Fruit fly (Drosophila melanogaster) whole organism, embryonic: ENCODE results near the gene EloB.

Source experiments
- ATbp ChIP-seq: fragments of 200-800 bp; sonication (Bioruptor generic); optimal IDR thresholded peaks from 2 replicates; lab custom pipeline; 2017; ENCODE audit warnings: missing biosample characterization, mild to moderate bottlenecking, missing genetic modification characterization, missing genetic modification reagents
- Abd-B ChIP-seq: fragments of 200-800 bp; sonication (Bioruptor generic); optimal IDR thresholded peaks from 2 replicates; lab custom pipeline; 2018; ENCODE audit warnings: missing biosample characterization, mild to moderate bottlenecking, missing genetic modification characterization, moderate library complexity
- BtbVII ChIP-seq: fragments of 200-800 bp; sonication (Bioruptor generic); optimal IDR thresholded peaks from 3 replicates; lab custom pipeline; 2017; ENCODE audit warnings: missing biosample characterization, mild to moderate bottlenecking, missing genetic modification characterization
- CG10274 ChIP-seq: fragments of 200-800 bp; sonication (Bioruptor generic); optimal IDR thresholded peaks from 3 replicates; lab custom pipeline; 2017; ENCODE audit warnings: missing biosample characterization, mild to moderate bottlenecking, missing genetic modification characterization
- CG10321 ChIP-seq: fragments of 200-800 bp; sonication (Bioruptor generic); IDR thresholded peaks from 2 replicates; pipeline ENCODE4 v1.3.6; 2022; ENCODE audit warnings: missing biosample characterization, missing genetic modification characterization
- CG11085 ChIP-seq: fragments of 200-800 bp; sonication (Bioruptor generic); IDR thresholded peaks from 2 replicates; pipeline ENCODE4 v1.3.6; 2022; ENCODE audit warnings: missing biosample characterization, missing genetic modification characterization
- CG12155 ChIP-seq: fragments of 200-800 bp; sonication (Bioruptor generic); optimal IDR thresholded peaks from 3 replicates; lab custom pipeline; 2016; ENCODE audit warnings: missing biosample characterization, missing genetic modification characterization
- CG16779 ChIP-seq: fragments of 200-800 bp; sonication (Bioruptor generic); IDR thresholded peaks from 2 replicates; pipeline ENCODE4 v1.3.6; 2022; ENCODE audit warnings: missing biosample characterization, missing genetic modification characterization
- CG17328 ChIP-seq: fragments of 200-800 bp; sonication (Bioruptor generic); IDR thresholded peaks from 2 replicates; pipeline ENCODE4 v1.3.6; 2022; ENCODE audit warnings: missing biosample characterization, missing genetic modification characterization
- CG17361 ChIP-seq: fragments of 200-800 bp; sonication (Bioruptor generic); IDR thresholded peaks from 3 replicates; pipeline ENCODE4 v1.3.6; 2022; ENCODE audit warnings: missing biosample characterization, missing genetic modification characterization
- CG18011 ChIP-seq: fragments of 200-800 bp; sonication (Bioruptor generic); optimal IDR thresholded peaks from 2 replicates; lab custom pipeline; 2017; ENCODE audit warnings: missing biosample characterization, missing genetic modification characterization, mild to moderate bottlenecking, moderate library complexity, missing genotype
- CG18476 ChIP-seq: fragments of 200-800 bp; sonication (Bioruptor generic); optimal IDR thresholded peaks from 2 replicates; lab custom pipeline; 2016; ENCODE audit warnings: missing biosample characterization, mild to moderate bottlenecking, missing genetic modification characterization
- CG18599 ChIP-seq: fragments of 200-800 bp; sonication (Bioruptor generic); optimal IDR thresholded peaks from 3 replicates; lab custom pipeline; 2017; ENCODE audit warnings: missing biosample characterization, missing genetic modification characterization, mild to moderate bottlenecking, moderate library complexity, missing genetic modification reagents
- CG2116 ChIP-seq: fragments of 200-800 bp; sonication (Bioruptor generic); optimal IDR thresholded peaks from 3 replicates; lab custom pipeline; 2018; ENCODE audit warnings: missing biosample characterization, mild to moderate bottlenecking, missing genetic modification characterization
- CG2712 ChIP-seq: fragments of 200-800 bp; optimal IDR thresholded peaks from 3 replicates; lab custom pipeline; 2019; ENCODE audit warnings: missing biosample characterization, mild to moderate bottlenecking, missing genetic modification characterization, moderate library complexity
- CG34224 ChIP-seq: fragments of 200-800 bp; sonication (Bioruptor generic); IDR thresholded peaks from 3 replicates; pipeline ENCODE4 v1.3.6; 2022; ENCODE audit warnings: missing biosample characterization, missing genetic modification characterization; ENCODE audit not compliant: partially characterized antibody
- CG4730 ChIP-seq: fragments of 200-800 bp; sonication (Bioruptor generic); IDR thresholded peaks from 2 replicates; pipeline ENCODE4 v1.3.6; 2022; ENCODE audit warnings: missing biosample characterization, missing genetic modification characterization
- CG4854 ChIP-seq: fragments of 200-800 bp; sonication (Bioruptor generic); optimal IDR thresholded peaks from 2 replicates; lab custom pipeline; 2016; ENCODE audit warnings: missing biosample characterization, missing genetic modification characterization, inconsistent platforms
- CG6689 ChIP-seq: fragments of 200-800 bp; sonication (Bioruptor generic); IDR thresholded peaks from 2 replicates; pipeline ENCODE4 v1.3.6; 2022; ENCODE audit warnings: missing biosample characterization, missing genetic modification characterization
- CG7372 ChIP-seq: fragments of 200-800 bp; sonication (Bioruptor generic); IDR thresholded peaks from 2 replicates; pipeline ENCODE4 v1.3.6; 2022; ENCODE audit warnings: missing biosample characterization, missing genetic modification characterization
- CG7987 ChIP-seq: fragments of 200-800 bp; sonication (Bioruptor generic); optimal IDR thresholded peaks from 2 replicates; lab custom pipeline; 2018; ENCODE audit warnings: missing biosample characterization, mild to moderate bottlenecking, missing genetic modification characterization, moderate library complexity
- CG9932 ChIP-seq: fragments of 200-800 bp; sonication (Bioruptor generic); IDR thresholded peaks from 2 replicates; pipeline ENCODE4 v1.3.6; 2022; ENCODE audit warnings: missing biosample characterization, missing genetic modification characterization
- Camta ChIP-seq: fragments of 200-800 bp; sonication (Bioruptor generic); optimal IDR thresholded peaks from 2 replicates; lab custom pipeline; 2016; ENCODE audit warnings: missing biosample characterization, missing genetic modification characterization
- Dip3 ChIP-seq: fragments of 200-800 bp; sonication (Bioruptor generic); optimal IDR thresholded peaks from 3 replicates; lab custom pipeline; 2016; ENCODE audit warnings: missing biosample characterization, missing genetic modification characterization
- Dp ChIP-seq: fragments of 200-800 bp; sonication (Bioruptor generic); optimal IDR thresholded peaks from 2 replicates; lab custom pipeline; 2018; ENCODE audit warnings: missing biosample characterization, mild to moderate bottlenecking, missing genetic modification characterization, moderate library complexity
- Drgx ChIP-seq: fragments of 200-800 bp; sonication (Bioruptor generic); IDR thresholded peaks from 2 replicates; pipeline ENCODE4 v1.3.6; 2022; ENCODE audit warnings: missing biosample characterization, missing genetic modification characterization
- Fer3 ChIP-seq: fragments of 200-800 bp; sonication (Bioruptor generic); optimal IDR thresholded peaks from 2 replicates; lab custom pipeline; 2018; ENCODE audit warnings: missing biosample characterization, mild to moderate bottlenecking, missing genetic modification characterization, moderate library complexity
- HHEX ChIP-seq: fragments of 200-800 bp; sonication (Bioruptor generic); optimal IDR thresholded peaks from 3 replicates; lab custom pipeline; 2017; ENCODE audit warnings: missing biosample characterization, mild to moderate bottlenecking, missing genetic modification characterization, missing genetic modification reagents
- Hr78 ChIP-seq, 2 experiments: fragments of 200-800 bp in 1 of 2; fragments of >200 bp in 1 of 2; sonication (Bioruptor generic) in 1 of 2; optimal IDR thresholded peaks; 2 replicates each; lab custom pipeline; 2017 to 2019; ENCODE audit warnings: missing biosample characterization in 2 of 2, missing genetic modification characterization in 2 of 2, mild to moderate bottlenecking in 1 of 2, moderate library complexity in 1 of 2
- Kr ChIP-seq: fragments of 200-800 bp; sonication (Bioruptor generic); optimal IDR thresholded peaks from 2 replicates; lab custom pipeline; 2017; ENCODE audit warnings: missing biosample characterization, mild to moderate bottlenecking, missing genetic modification characterization
- Lhr ChIP-seq: fragments of 200-800 bp; sonication (Bioruptor generic); optimal IDR thresholded peaks from 3 replicates; lab custom pipeline; 2017; ENCODE audit warnings: mild to moderate bottlenecking, missing biosample characterization, missing genetic modification reagents, missing genetic modification characterization
- Oaz ChIP-seq: fragments of 200-800 bp; sonication (Bioruptor generic); IDR thresholded peaks from 2 replicates; pipeline ENCODE4 v1.3.6; 2022; ENCODE audit warnings: missing biosample characterization, missing genetic modification characterization
- Poxn ChIP-seq: fragments of 200-800 bp; sonication (Bioruptor generic); IDR thresholded peaks from 2 replicates; pipeline ENCODE4 v1.3.6; 2022; ENCODE audit warnings: missing biosample characterization, missing genetic modification characterization
- Ravus ChIP-seq: fragments of 200-800 bp; sonication (Bioruptor generic); IDR thresholded peaks from 2 replicates; pipeline ENCODE4 v1.3.6; 2022; ENCODE audit warnings: missing biosample characterization, missing genetic modification characterization
- Side ChIP-seq: fragments of 200-800 bp; sonication (Bioruptor generic); optimal IDR thresholded peaks from 2 replicates; lab custom pipeline; 2016; ENCODE audit warnings: missing biosample characterization, missing genetic modification characterization
- Xrp1 ChIP-seq: fragments of 200-800 bp; sonication (Bioruptor generic); IDR thresholded peaks from 2 replicates; pipeline ENCODE4 v1.3.6; 2022; ENCODE audit warnings: missing biosample characterization, missing genetic modification characterization
- ash1 ChIP-seq: fragments of 200-800 bp; sonication (Bioruptor generic); optimal IDR thresholded peaks from 2 replicates; lab custom pipeline; 2018; ENCODE audit warnings: missing biosample characterization, mild to moderate bottlenecking, missing genetic modification characterization
- ato ChIP-seq: fragments of 200-800 bp; sonication (Bioruptor generic); IDR thresholded peaks from 2 replicates; pipeline ENCODE4 v1.3.6; 2022; ENCODE audit warnings: missing biosample characterization, missing genetic modification characterization; ENCODE audit not compliant: partially characterized antibody
- bowl ChIP-seq: fragments of 200-800 bp; sonication (Bioruptor generic); IDR thresholded peaks from 2 replicates; pipeline ENCODE4 v1.3.6; 2022; ENCODE audit warnings: missing biosample characterization, missing genetic modification characterization
- croc ChIP-seq: fragments of 200-800 bp; sonication (Bioruptor generic); conservative IDR thresholded peaks from 3 replicates; pipeline ENCODE4 v1.3.6; 2022; ENCODE audit warnings: missing biosample characterization, missing genetic modification characterization
- fd64A ChIP-seq: fragments of 200-800 bp; sonication (Bioruptor generic); optimal IDR thresholded peaks from 3 replicates; lab custom pipeline; 2018; ENCODE audit warnings: missing biosample characterization, mild to moderate bottlenecking, missing genetic modification characterization
- fu2 ChIP-seq: fragments of 200-800 bp; sonication (Bioruptor generic); optimal IDR thresholded peaks from 2 replicates; lab custom pipeline; 2016; ENCODE audit warnings: missing biosample characterization, missing genetic modification characterization
- jing ChIP-seq: fragments of 200-800 bp; sonication (Bioruptor generic); optimal IDR thresholded peaks from 2 replicates; lab custom pipeline; 2018; ENCODE audit warnings: missing biosample characterization, mild to moderate bottlenecking, missing genetic modification characterization
- kni ChIP-seq: fragments of 200-800 bp; sonication (Bioruptor generic); optimal IDR thresholded peaks from 3 replicates; lab custom pipeline; 2017; ENCODE audit warnings: mild to moderate bottlenecking, missing biosample characterization, missing genetic modification reagents, missing genetic modification characterization
- nau ChIP-seq: fragments of 200-800 bp; sonication (Bioruptor generic); optimal IDR thresholded peaks from 3 replicates; lab custom pipeline; 2017; ENCODE audit warnings: missing biosample characterization, mild to moderate bottlenecking, missing genetic modification characterization, missing genetic modification reagents
- pnt ChIP-seq: fragments of 200-800 bp; sonication (Bioruptor generic); optimal IDR thresholded peaks from 3 replicates; lab custom pipeline; 2016; ENCODE audit warnings: missing biosample characterization, missing genetic modification characterization
- pzg ChIP-seq: fragments of 200-800 bp; sonication (Bioruptor generic); optimal IDR thresholded peaks from 3 replicates; lab custom pipeline; 2018; ENCODE audit warnings: missing biosample characterization, mild to moderate bottlenecking, missing genetic modification characterization, moderate library complexity
- seq ChIP-seq: fragments of 200-800 bp; sonication (Bioruptor generic); IDR thresholded peaks from 2 replicates; pipeline ENCODE4 v1.3.6; 2022; ENCODE audit warnings: missing biosample characterization, missing genetic modification characterization
- sisA ChIP-seq: fragments of 200-800 bp; sonication (Bioruptor generic); IDR thresholded peaks from 2 replicates; pipeline ENCODE4 v1.3.6; 2022; ENCODE audit warnings: missing biosample characterization, missing genetic modification characterization
- slp2 ChIP-seq: fragments of 200-800 bp; sonication (Bioruptor generic); optimal IDR thresholded peaks from 2 replicates; lab custom pipeline; 2016; ENCODE audit warnings: missing biosample characterization, missing genetic modification characterization
- unpg ChIP-seq: fragments of 200-800 bp; sonication (Bioruptor generic); optimal IDR thresholded peaks from 3 replicates; lab custom pipeline; 2018; ENCODE audit warnings: missing biosample characterization, mild to moderate bottlenecking, missing genetic modification characterization, moderate library complexity

Gene EloB

DNA sequence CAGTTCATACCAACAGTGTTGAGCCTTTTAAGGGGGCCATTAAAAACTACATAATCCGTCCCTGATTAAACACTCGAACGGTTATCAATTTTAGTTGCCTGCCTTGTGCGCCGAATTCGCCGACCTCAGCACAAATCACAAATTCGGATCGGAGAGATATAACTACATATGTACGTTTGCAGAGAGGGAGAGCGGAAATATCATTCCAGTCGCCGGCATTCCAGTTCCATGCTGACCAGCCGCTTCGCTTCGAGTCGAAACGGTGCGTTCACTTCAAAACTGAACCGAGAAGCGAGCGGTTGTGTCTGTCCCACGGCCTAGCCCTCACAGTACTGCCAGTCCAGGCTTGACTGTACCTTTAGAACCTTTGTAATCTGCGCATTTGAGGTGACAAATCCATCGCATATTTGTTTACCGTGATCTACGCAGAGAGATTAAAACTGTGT lies 5.1 kb downstream of the EloB start (continued):
- TF ChIP-seq CG9932 (GFP tag; lab: Robert Waterston, UW) (peak; percentile 34; the same call in 1 of the 2 replicates), Ravus (no peak), slp2 (GFP tag; lab: Kevin White, UChicago) (no peak), ash1 (GFP tag; lab: Kevin White, UChicago) (no peak), sisA (GFP tag; lab: Robert Waterston, UW) (no peak), Xrp1 (GFP tag; lab: Robert Waterston, UW) (no peak), Camta (GFP tag; lab: Kevin White, UChicago) (no peak), CG18476 (GFP tag; lab: Kevin White, UChicago) (no peak), CG2712 (tag; lab: Kevin White, UChicago) (peak; percentile 4), Drgx (GFP tag; lab: Robert Waterston, UW) (0 out of 2 replicates have a peak, but pooled peaks have one; percentile 15), Oaz (GFP tag; lab: Robert Waterston, UW) (no peak), fu2 (peak; percentile 32), CG11085 (no peak), ato (0 out of 2 replicates have a peak, but pooled peaks have one; percentile 12), jing (GFP tag; lab: Kevin White, UChicago) (no peak), fd64A (no peak), CG4730 (GFP tag; lab: Robert Waterston, UW) (no peak), CG18011 (GFP tag; lab: Kevin White, UChicago) (no peak), Lhr (GFP tag; lab: Kevin White, UChicago) (no peak), CG2116 (GFP tag; lab: Kevin White, UChicago) (peak; percentile 2), Kr (GFP tag; lab: Kevin White, UChicago) (no peak), Hr78 (GFP tag; optimal IDR thresholded peaks at IDR 0.05; lab: Kevin White, UChicago) (no peak), bowl (GFP tag; lab: Robert Waterston, UW) (no peak), Fer3 (no peak), Poxn (GFP tag; lab: Robert Waterston, UW) (no peak), nau (GFP tag; lab: Kevin White, UChicago) (no peak), CG12155 (GFP tag; lab: Kevin White, UChicago) (no peak), CG17328 (no peak), CG16779 (no peak), kni (peak; percentile 76), BtbVII (GFP tag; lab: Kevin White, UChicago) (no peak), Abd-B (GFP tag; lab: Kevin White, UChicago) (no peak), seq (no peak), CG7372 (GFP tag; lab: Robert Waterston, UW) (no peak), CG4854 (no peak), Dip3 (GFP tag; lab: Kevin White, UChicago) (no peak), CG10274 (GFP tag; lab: Kevin White, UChicago) (no peak), CG17361 (GFP tag; lab: Robert Waterston, UW) (no peak), HHEX (GFP tag; lab: Kevin White, UChicago) (no peak), pzg (GFP tag; lab: Kevin White, UChicago) (peak; percentile 12), pnt (GFP tag; lab: Kevin White, UChicago) (no peak), croc (GFP tag; lab: Robert Waterston, UW) (no peak), CG7987 (peak; percentile 30), CG18599 (GFP tag; lab: Kevin White, UChicago) (peak; percentile 54), CG10321 (no peak), unpg (GFP tag; lab: Kevin White, UChicago) (peak; percentile 2), Side (GFP tag; lab: Kevin White, UChicago) (peak; percentile 54), CG6689 (GFP tag; lab: Robert Waterston, UW) (no peak), CG34224 (GFP tag; lab: Robert Waterston, UW) (no peak), ATbp (GFP tag; lab: Kevin White, UChicago) (no peak), Dp (no peak)
